Worm (Caenorhabditis elegans): Measurements from ENCODE around the gene snpc-3.4.

Gene snpc-3.4

DNA sequence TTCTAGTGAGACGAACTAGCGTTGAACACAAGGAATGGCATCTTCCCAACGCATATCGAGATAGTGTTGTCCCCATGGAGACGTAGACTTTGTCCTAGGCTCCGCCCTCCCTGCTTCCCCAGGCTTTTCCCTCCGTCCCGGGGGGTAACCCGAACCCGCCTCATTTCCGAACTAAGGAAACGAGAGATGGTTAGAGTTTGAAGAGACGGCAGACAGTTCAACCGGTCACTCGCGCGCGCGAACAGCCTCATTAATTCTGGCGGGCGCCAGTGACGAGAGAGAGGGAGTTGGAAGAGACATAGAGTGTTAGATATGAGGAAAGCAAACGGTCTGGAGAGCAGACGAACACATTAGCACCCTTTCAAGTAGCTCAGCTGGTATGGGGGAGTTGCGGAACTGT, 17.5 kb downstream of the snpc-3.4 start (continued):
- no peak for TF ChIP-seq sox-4 (tag; optimal IDR thresholded peaks at IDR 0.05)
- TF ChIP-seq nhr-11 (tag; optimal IDR thresholded peaks at IDR 0.05) = no peak
- TF ChIP-seq elt-2 (tag; optimal IDR thresholded peaks at IDR 0.05) = no peak
- no peak for TF ChIP-seq nfya-1 (tag; optimal IDR thresholded peaks at IDR 0.05)
- TF ChIP-seq ceh-30 (tag; optimal IDR thresholded peaks at IDR 0.05) = no peak
- TF ChIP-seq zip-5 (tag; optimal IDR thresholded peaks at IDR 0.05) = no peak
- no peak for TF ChIP-seq Y22D7AL.16 (tag; optimal IDR thresholded peaks at IDR 0.05)
- TF ChIP-seq hlh-6 (tag; optimal IDR thresholded peaks at IDR 0.05) = no peak
- TF ChIP-seq syd-9 (tag; optimal IDR thresholded peaks at IDR 0.05) = peak; percentile 28
- TF ChIP-seq pag-3 (tag; optimal IDR thresholded peaks at IDR 0.05; ENCODE audit: borderline replicate concordance) = no peak
- no peak for TF ChIP-seq che-1 (tag; optimal IDR thresholded peaks at IDR 0.05)
- TF ChIP-seq unc-86 (tag; optimal IDR thresholded peaks at IDR 0.05) = no peak
- TF ChIP-seq hlh-13 (GFP tag; optimal IDR thresholded peaks at IDR 0.05) = no peak
- TF ChIP-seq hlh-15 (tag; optimal IDR thresholded peaks at IDR 0.05) = no peak
- no peak for TF ChIP-seq ceh-45 (GFP tag; IDR thresholded peaks at IDR 0.05)
- TF ChIP-seq tbx-7 (tag; optimal IDR thresholded peaks at IDR 0.05) = no peak
- no peak for TF ChIP-seq ztf-16 (tag; optimal IDR thresholded peaks at IDR 0.05)
- no peak for TF ChIP-seq lin-11 (tag; optimal IDR thresholded peaks at IDR 0.05)
- no peak for TF ChIP-seq mec-3 (tag; optimal IDR thresholded peaks at IDR 0.05; ENCODE audit: borderline replicate concordance)
- no peak for TF ChIP-seq ceh-22 (tag; optimal IDR thresholded peaks at IDR 0.05)
- TF ChIP-seq ceh-34 (tag; optimal IDR thresholded peaks at IDR 0.05) = peak; percentile 91
- peak; percentile 29 for TF ChIP-seq C08G9.2 (tag; optimal IDR thresholded peaks at IDR 0.05)
- TF ChIP-seq elt-4 (tag; optimal IDR thresholded peaks at IDR 0.05) = no peak

DNA sequence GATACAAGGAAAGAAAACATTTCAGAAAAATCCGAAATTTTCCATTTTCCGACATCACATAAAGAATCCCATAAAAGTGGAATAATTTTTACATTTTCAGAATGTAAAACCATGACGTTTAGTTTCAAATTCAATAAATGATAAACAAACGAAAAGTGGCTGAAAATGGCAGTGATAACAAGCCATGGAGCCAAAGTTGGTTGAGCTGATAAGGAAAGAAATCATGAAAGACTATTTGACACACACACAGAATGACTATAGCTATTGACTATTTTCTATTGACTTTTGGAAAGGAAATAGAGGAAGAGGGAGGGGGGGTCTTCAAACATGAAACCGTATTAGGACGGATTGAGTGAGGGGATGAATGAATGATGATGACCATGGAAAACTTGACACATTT, 19.9 kb downstream of the snpc-3.4 start:
- TF ChIP-seq elt-2 (tag; optimal IDR thresholded peaks at IDR 0.05) (peak; percentile 80), dmd-4 (tag; optimal IDR thresholded peaks at IDR 0.05; ENCODE audit: borderline replicate concordance) (no peak), nhr-232 (tag; optimal IDR thresholded peaks at IDR 0.05) (no peak), pros-1 (tag; optimal IDR thresholded peaks at IDR 0.05) (no peak), ceh-9 (tag; optimal IDR thresholded peaks at IDR 0.05) (no peak), ceh-24 (tag; optimal IDR thresholded peaks at IDR 0.05) (no peak), pha-2 (tag; optimal IDR thresholded peaks at IDR 0.05) (no peak), K02D7.2 (tag; optimal IDR thresholded peaks at IDR 0.05) (no peak), sdc-2 (tag; optimal IDR thresholded peaks at IDR 0.05) (no peak)

DNA sequence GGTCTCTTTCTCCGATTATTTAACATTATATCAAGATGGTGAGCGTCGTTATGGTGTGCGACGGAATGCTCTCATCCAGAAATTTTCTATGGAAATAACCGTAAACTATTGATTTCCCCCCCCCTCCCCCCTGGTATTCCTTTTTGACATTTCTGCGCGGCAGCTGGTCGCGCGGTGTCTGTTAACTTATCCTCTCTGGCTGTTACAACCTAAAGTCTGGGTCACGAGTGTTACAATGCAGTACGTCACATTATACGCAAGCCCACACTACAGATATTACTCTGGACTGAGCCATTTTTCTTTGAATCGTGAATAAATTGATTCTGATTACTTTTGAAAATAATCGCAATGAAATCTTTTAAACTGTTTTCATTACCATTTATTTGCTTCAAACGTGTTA, 29.3 kb downstream of the snpc-3.4 start:
- TF ChIP-seq hlh-30 (tag; optimal IDR thresholded peaks at IDR 0.05; ENCODE audit: insufficient read depth) = peak; percentile 57
- no peak for TF ChIP-seq ceh-6 (GFP tag; optimal IDR thresholded peaks at IDR 0.05)
- no peak for TF ChIP-seq ets-4 (tag; optimal IDR thresholded peaks at IDR 0.05)
- TF ChIP-seq pag-3 (tag; optimal IDR thresholded peaks at IDR 0.05; ENCODE audit: borderline replicate concordance) = no peak
- no peak for TF ChIP-seq ceh-2 (tag; optimal IDR thresholded peaks at IDR 0.05)
- TF ChIP-seq ceh-18 (tag; optimal IDR thresholded peaks at IDR 0.05) = no peak
- no peak for TF ChIP-seq hlh-8 (tag; optimal IDR thresholded peaks at IDR 0.05)
- no peak for TF ChIP-seq ztf-16 (tag; optimal IDR thresholded peaks at IDR 0.05)

DNA sequence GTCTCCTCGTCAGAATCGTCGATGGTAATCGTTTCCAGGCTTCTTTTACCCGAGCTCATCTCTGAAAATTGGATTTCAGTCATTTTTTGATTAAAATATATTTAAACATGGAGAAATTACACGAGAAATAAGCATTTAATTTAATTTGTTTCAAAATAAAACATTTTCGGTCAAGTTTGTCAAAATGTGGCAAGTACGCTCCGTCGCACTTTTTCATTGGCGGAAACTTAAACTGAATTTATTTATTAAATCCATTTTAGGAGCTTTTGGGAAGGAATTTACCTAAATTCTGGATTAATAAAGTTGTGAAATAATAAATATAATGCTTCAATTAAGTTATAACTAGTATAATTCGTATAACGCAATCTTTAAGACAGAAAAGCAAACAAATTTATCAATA, 38.1 kb downstream of the snpc-3.4 start, which contains the start of gene rcq-5:
Gene rcq-5, minus strand, starts transcription at position 83 of the 400 bp plus-strand sequence.
- TF ChIP-seq unc-42 (tag; optimal IDR thresholded peaks at IDR 0.05) (peak; percentile 78), elt-2 (tag; optimal IDR thresholded peaks at IDR 0.05) (no peak)
